Worm (Caenorhabditis elegans): Measurements from ENCODE around the gene Y39A1A.2.

- TF ChIP-seq skn-1 (tag; optimal IDR thresholded peaks at IDR 0.05) (no peak), mml-1 (tag; optimal IDR thresholded peaks at IDR 0.05) (no peak), ceh-28 (tag; optimal IDR thresholded peaks at IDR 0.05) (no peak), pqm-1 (tag; optimal IDR thresholded peaks at IDR 0.05) (peak; percentile 39), nhr-11 (tag; optimal IDR thresholded peaks at IDR 0.05) (no peak), unc-39 (tag; optimal IDR thresholded peaks at IDR 0.05) (no peak), nhr-25 (tag; optimal IDR thresholded peaks at IDR 0.05) (no peak)
These were observed 25.0 kb upstream of the Y39A1A.2 start for ce11 chrIII:10628360-10628759.
